Fruit fly (Drosophila melanogaster): ENCODE measurements around the gene Trmt112.

Gene Trmt112

dm6 chr3L:21194392-21194925 lies 22.2 kb downstream of the Trmt112 start (continued):
- peak; percentile 86 for TF ChIP-seq ewg (GFP tag; optimal IDR thresholded peaks at IDR 0.05)
- TF ChIP-seq pum (GFP tag; optimal IDR thresholded peaks at IDR 0.05): no peak
- no peak for TF ChIP-seq ATbp (GFP tag; optimal IDR thresholded peaks at IDR 0.05)
- no peak for TF ChIP-seq CG10462 (GFP tag; optimal IDR thresholded peaks at IDR 0.05)
- TF ChIP-seq seq (GFP tag; IDR thresholded peaks at IDR 0.05): 0 out of 2 replicates have a peak, but pooled peaks have one; percentile 22
- TF ChIP-seq run (tag; optimal IDR thresholded peaks at IDR 0.05): no peak
- TF ChIP-seq CG15514 (GFP tag; optimal IDR thresholded peaks at IDR 0.05): peak; percentile 12
- TF ChIP-seq onecut (GFP tag; IDR thresholded peaks at IDR 0.05): peak; percentile 87
- no peak for TF ChIP-seq CG12659 (GFP tag; optimal IDR thresholded peaks at IDR 0.05)
- TF ChIP-seq zen2 (GFP tag; IDR thresholded peaks at IDR 0.05; ENCODE audit: partially characterized antibody): 0 out of 3 replicates have a peak, but pooled peaks have one; percentile 8
- no peak for TF ChIP-seq Dref (GFP tag; IDR thresholded peaks at IDR 0.05)
- TF ChIP-seq abd-A (tag; optimal IDR thresholded peaks at IDR 0.05): peak; percentile 10
- 0 out of 3 replicates have a peak, but pooled peaks have one; percentile 9 for TF ChIP-seq row (GFP tag; IDR thresholded peaks at IDR 0.05)
- no peak for TF ChIP-seq CoRest (tag; optimal IDR thresholded peaks at IDR 0.05)

DNA sequence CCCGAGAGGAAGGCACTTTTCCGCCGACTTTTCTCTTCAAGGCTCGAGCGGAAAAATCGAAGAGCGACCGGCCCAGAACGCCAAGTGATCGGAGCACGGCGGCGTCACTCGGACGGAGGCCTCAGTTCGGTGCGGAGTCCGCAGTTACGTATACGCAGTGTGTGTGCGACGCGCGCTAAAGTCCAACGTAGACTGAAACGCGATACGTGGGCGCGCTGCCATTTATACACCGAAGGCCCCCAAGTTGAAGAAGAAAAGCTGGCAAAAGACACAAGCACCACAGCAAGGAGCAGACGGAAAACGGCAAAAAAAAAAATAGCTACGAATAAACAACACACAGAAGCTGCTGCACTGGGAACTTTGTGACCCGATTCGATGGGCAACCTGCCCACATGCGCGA lies 23.5 kb downstream of the Trmt112 start, which contains the start of gene CG42337:
Gene CG42337, minus strand, starts transcription at position 194 of the 400 bp plus-strand sequence.
- TF ChIP-seq CG8290 (GFP tag; optimal IDR thresholded peaks at IDR 0.05) (no peak), CG8290 (tag; optimal IDR thresholded peaks at IDR 0.05) (peak in 1 of 2 experiments; percentile 7), scrt (GFP tag; optimal IDR thresholded peaks at IDR 0.05) (peak; percentile 3), pros (GFP tag; optimal IDR thresholded peaks at IDR 0.05) (no peak), Mrtf (GFP tag; IDR thresholded peaks at IDR 0.05) (0 out of 3 replicates have a peak, but pooled peaks have one; percentile 37), CG9876 (GFP tag; optimal IDR thresholded peaks at IDR 0.05) (no peak), fu2 (GFP tag; optimal IDR thresholded peaks at IDR 0.05) (no peak), CG15601 (tag; optimal IDR thresholded peaks at IDR 0.05) (no peak), Drgx (GFP tag; IDR thresholded peaks at IDR 0.05) (no peak), phol (tag; optimal IDR thresholded peaks at IDR 0.05) (no peak), fd3F (GFP tag; optimal IDR thresholded peaks at IDR 0.05) (no peak), slbo (GFP tag; IDR thresholded peaks at IDR 0.05) (peak; percentile 28; the same call in 1 of the 2 replicates), CG11456 (GFP tag; IDR thresholded peaks at IDR 0.05) (0 out of 3 replicates have a peak, but pooled peaks have one; percentile 35), lbe (GFP tag; optimal IDR thresholded peaks at IDR 0.05) (no peak), CG4360 (GFP tag; IDR thresholded peaks at IDR 0.05) (no peak), CG16779 (GFP tag; IDR thresholded peaks at IDR 0.05) (peak; percentile 88), gcm2 (GFP tag; optimal IDR thresholded peaks at IDR 0.05) (no peak), CG34422 (GFP tag; IDR thresholded peaks at IDR 0.05) (0 out of 3 replicates have a peak, but pooled peaks have one; percentile 29), Neu2 (GFP tag; optimal IDR thresholded peaks at IDR 0.05; ENCODE audit: borderline replicate concordance) (no peak), Deaf1 (tag; optimal IDR thresholded peaks at IDR 0.05) (peak; percentile 33), dm (GFP tag; optimal IDR thresholded peaks at IDR 0.05) (no peak), CG11695 (GFP tag; IDR thresholded peaks at IDR 0.05) (0 out of 3 replicates have a peak, but pooled peaks have one; percentile 10), Med (GFP tag) (peak; percentile 71), CG42726 (GFP tag; IDR thresholded peaks at IDR 0.05; ENCODE audit: partially characterized antibody) (0 out of 2 replicates have a peak, but pooled peaks have one; percentile 14), CG3163 (GFP tag; optimal IDR thresholded peaks at IDR 0.05) (peak; percentile 33), ewg (GFP tag; optimal IDR thresholded peaks at IDR 0.05) (peak; percentile 28), mld (GFP tag; IDR thresholded peaks at IDR 0.05; ENCODE audit: partially characterized antibody) (0 out of 3 replicates have a peak, but pooled peaks have one; percentile 22)
